Worm (Caenorhabditis elegans) whole organism, L4/young adult: Measurements from ENCODE around the gene F31D5.1.

Experiments used
- W03F9.2 ChIP-seq: fragments of 150-350 bp; optimal IDR thresholded peaks from 2 replicates; lab custom pipeline; 2014; ENCODE audit warnings: missing biosample characterization, missing genetic modification characterization
- dao-5 ChIP-seq: sonication (generic microtip); optimal IDR thresholded peaks from 2 replicates; lab custom pipeline; 2016; ENCODE audit warnings: missing genotype, missing genetic modification characterization, moderate library complexity, missing compliant biosample characterization
- him-1 ChIP-seq: sonication (generic microtip); optimal IDR thresholded peaks from 2 replicates; lab custom pipeline; 2016; ENCODE audit warnings: missing genotype, missing genetic modification reagents, missing genetic modification characterization, missing compliant biosample characterization

The F31D5.1 gene

DNA sequence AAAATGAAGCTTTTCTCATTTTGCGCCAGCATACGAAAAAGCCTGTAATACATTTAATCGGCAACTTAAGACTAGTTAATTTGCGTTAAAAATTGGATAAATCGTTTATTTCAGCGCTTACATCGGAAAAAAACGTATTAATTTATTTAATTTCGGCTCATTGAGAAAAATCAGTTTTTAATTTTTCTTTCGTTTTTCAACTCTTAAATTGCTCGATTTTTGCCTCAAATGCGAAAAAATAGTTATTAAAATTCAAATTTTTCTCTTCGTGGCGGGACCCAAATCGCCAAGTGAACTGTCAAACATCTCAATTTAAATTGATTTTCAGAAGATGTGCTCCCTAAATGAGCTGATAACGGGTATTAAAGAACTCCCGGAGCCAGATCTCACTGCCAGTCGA is 3.8 kb downstream of the F31D5.1 start, which contains the start of gene C16A11.5:
C16A11.5 (plus strand) TSS at position 323 of the 400 bp plus-strand sequence.
- TF ChIP-seq him-1 (tag; lab: Kevin White, UChicago) (no peak), W03F9.2 (tag; lab: Kevin White, UChicago) (no peak), dao-5 (no peak)

DNA sequence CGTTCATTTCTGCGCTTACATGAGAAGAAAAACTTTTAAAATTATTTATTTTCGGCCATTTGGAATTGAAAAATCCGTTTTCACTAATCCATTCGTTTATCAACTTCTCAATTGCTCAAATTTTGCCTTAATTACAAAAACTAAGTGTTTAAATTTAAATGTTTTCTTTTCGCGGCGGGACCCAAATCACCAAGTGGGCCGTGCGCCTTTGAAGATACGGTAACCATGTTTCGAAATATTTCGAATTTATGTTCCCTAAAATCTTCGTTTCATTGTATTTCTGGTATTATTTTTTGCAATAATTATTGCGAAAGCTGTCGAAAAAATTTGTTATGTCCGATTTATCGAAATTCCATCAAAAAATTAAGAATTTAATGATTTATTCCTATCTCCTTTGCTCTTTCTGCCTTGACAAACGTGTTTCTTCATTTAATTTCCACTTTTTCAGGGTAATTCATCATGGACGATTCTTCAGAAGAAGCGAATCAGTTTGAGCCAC is 7.5 kb downstream of the F31D5.1 start, which contains the start of gene C16A11.4:
C16A11.4 (plus strand) TSS at position 449 of the 499 bp plus-strand sequence.
- TF ChIP-seq him-1 (tag; lab: Kevin White, UChicago) (no peak), W03F9.2 (tag; lab: Kevin White, UChicago) (no peak), dao-5 (no peak)

DNA sequence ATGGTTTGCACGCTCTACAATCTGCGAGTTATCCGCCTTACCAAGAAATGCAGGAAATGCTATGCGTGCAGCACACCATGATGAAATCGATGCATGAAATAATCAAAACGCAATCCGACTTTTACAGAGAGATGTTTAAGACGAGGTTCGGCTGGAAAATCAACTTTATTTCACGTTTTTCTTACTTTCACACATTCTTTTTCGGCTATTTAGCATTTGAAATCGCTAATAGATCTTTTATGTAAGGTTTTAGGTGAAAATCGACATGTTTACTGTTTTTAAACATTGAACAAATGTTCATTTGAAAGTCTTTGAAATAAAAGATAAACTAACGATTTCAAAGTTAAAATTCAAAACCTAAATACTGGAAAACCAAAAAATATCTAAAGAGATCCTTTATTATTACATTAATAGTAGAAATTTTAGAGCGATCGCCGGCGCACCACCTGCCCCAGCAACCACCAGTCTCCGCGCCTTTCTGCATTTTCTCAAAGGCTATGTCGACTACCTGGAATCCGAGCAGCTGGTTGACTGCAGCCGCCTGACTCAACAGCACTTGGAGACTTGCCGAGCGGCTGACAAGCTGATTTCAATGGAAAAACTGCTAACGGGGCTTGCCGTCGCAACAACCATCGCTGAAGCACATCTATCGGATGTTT is 9.1 kb downstream of the F31D5.1 start:
- no peak for TF ChIP-seq him-1 (tag; lab: Kevin White, UChicago)
- TF ChIP-seq W03F9.2 (tag; lab: Kevin White, UChicago) = no peak
- TF ChIP-seq dao-5 = no peak

DNA sequence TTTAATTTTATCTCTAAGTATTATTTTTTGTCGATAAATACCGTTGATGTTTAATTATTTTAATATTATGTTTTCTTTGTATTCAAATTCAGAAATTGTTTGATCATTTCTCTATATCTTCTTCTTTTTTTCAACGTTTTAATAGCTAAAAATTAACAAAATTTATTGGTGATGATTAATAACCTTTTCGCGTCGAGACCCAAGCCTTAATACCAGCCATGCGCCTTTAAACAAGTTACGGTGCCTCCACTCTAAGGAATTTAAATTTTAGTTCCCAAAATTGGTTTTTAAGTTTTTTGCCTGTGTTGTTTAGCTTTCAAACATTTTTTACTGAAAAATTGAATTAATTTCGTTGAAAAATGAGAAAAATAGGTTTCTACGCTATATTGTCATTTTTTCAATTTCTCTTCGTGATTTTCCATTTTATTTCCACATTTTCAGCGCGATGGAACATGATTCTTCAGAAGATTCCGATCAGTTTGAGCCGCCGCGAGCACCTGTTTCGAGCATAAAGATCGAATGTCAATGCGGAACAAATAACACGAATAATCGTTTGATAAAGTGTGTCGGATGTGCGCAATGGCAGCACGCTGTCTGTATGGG is 10.0 kb downstream of the F31D5.1 start, which contains the start of gene C16A11.3:
C16A11.3 (plus strand) TSS at position 440 of the 603 bp plus-strand sequence.
- no peak for TF ChIP-seq him-1 (tag; lab: Kevin White, UChicago)

DNA sequence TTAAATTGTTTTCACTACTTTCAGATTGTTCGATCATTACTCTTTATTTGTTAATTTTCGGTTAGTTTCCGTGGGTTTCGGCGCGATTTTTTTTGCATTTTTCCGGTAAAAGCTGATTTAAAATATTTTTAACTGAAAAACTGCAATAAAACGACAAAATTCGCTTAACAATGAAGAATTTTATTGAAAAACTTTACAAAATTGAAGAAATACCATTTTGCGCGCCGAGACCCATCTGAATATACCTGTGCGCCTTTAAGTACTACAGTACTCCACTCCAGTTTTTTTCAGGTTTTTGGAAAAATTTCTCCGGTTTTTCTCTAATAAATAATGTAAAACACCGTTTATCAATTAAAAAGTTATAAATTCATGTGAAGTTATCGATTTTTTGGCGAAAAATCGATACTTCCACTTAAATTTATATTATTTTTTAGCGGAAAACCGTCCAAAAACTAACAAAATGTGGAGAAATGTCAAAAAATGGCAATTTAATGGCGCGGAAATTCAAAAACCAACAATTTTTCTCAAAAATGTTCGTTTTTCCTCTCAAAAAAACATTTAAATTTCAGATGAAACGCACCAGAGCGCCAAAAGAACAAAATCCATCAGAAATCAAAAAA is 11.8 kb downstream of the F31D5.1 start, which contains the start of gene C16A11.10:
C16A11.10 (plus strand) TSS at position 570 of the 620 bp plus-strand sequence.
- TF ChIP-seq him-1 (tag; lab: Kevin White, UChicago) (no peak), W03F9.2 (tag; lab: Kevin White, UChicago) (no peak), dao-5 (no peak)

DNA sequence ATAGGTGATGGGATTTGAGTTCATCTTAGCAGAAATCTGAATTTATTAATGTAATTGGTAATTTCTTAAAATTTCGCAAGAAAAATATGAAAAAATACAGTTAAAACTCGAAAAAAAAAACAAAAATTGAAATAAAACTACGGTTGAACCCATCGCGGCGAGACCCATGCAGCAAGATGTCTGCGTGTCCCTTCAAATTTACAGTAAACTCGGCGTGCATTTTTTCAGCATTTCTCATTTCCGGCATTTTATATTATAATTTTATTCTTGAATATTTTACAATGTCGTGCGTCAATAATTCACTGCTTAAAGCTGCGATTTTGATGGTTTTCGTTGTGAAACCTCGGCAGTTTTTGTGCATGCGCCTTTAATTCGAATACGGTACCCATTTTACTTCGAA is 16.8 kb downstream of the F31D5.1 start, which contains the start of gene fbxc-43:
fbxc-43 (minus strand) TSS at position 38 of the 400 bp plus-strand sequence.
- TF ChIP-seq W03F9.2 (tag; lab: Kevin White, UChicago) (no peak), dao-5 (no peak), him-1 (tag; lab: Kevin White, UChicago) (no peak)

DNA sequence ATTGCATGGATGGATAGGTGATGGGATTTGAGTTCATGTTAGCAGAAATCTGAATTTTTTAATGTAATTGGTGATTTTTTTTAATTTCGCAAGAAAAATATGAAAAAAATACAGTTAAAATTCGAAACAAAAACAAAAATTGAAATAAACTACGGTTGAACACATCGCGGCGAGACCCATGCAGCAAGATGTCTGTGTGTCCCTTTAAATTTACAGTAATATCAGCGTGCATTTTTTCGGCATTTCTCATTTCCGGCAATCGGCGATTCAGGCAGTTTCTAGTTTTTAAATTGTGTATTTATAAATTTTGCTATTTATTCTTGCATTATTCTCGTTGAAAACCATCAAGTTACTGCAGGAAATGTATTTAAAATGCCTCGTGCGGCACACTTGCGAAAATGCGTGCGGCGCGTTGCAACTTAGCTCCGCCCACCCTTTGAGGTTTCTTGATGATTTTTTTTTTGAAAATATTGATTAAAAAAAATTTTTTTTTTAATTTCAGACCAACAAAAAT is 18.6 kb downstream of the F31D5.1 start, which contains the start of the genes fbxc-44 and C16A11.2:
fbxc-44 (minus strand) TSS at position 51 of the 514 bp plus-strand sequence.
C16A11.2 (plus strand) TSS at position 503 of the 514 bp plus-strand sequence.
- TF ChIP-seq W03F9.2 (tag; lab: Kevin White, UChicago) (peak; percentile 36), him-1 (tag; lab: Kevin White, UChicago) (no peak)

DNA sequence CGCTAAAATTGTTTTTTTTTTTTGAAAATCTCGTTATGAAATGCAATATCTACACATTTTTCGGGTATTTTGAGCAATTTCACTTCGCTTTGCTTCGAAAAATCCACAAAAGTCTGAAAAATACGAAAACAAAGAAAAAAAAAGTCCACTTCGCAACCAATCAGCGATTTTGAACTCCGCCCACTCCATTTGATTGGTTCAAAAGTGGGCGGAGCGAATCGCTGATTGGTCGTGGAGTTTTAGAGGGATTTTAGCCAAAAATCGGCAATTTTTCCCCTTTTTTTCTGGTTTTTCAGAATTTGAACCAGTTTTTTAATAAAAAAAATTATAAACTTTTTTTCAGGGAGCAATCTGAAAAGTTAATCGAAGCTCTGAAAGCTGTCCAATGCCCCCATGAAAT is 19.8 kb downstream of the F31D5.1 start:
- TF ChIP-seq dao-5 (no peak), W03F9.2 (tag; lab: Kevin White, UChicago) (no peak), him-1 (tag; lab: Kevin White, UChicago) (no peak)

DNA sequence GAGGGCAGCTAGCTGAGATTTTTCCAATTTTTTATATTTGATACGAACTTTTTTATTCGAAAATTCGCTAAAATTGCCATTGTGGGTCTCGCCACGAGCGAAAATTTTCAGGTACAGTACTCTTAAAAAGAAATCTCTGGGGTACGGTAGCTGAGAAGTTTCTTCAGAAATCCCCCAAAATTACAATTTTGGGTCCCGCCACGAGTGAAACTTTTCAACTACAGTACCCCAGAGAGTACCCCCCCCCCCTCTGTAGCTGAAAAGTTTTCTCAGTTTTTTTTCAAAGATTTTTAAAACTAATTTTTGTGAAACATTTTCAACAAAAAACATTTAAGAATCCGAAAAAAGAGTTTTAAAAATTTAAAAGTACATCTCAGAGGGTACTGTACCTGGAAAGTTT is 25.8 kb downstream of the F31D5.1 start:
- TF ChIP-seq W03F9.2 (tag; lab: Kevin White, UChicago) (no peak), him-1 (tag; lab: Kevin White, UChicago) (no peak), dao-5 (no peak)

DNA sequence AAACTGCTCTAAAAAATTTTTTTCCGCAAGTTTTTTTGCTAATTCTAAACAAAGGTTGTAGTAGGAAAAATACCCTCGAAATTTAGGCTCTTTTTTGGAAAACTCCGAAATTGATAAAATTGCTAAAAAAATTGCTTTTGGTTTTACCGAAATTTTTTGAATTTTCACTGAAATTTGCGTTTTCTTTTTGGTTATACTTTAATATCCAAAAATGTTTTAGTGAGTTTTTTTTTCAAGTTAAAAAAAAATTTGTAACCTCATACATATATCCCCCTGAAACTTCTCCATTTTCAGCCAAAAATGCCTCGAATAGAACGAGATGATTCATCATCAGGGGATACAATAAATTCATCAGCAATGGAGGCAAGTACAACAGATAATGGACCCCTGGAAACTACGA is 27.7 kb downstream of the F31D5.1 start, which contains the start of gene gpa-11:
gpa-11 (plus strand) TSS at position 301 of the 400 bp plus-strand sequence.
- TF ChIP-seq W03F9.2 (tag; lab: Kevin White, UChicago) (no peak), him-1 (tag; lab: Kevin White, UChicago) (no peak), dao-5 (no peak)

DNA sequence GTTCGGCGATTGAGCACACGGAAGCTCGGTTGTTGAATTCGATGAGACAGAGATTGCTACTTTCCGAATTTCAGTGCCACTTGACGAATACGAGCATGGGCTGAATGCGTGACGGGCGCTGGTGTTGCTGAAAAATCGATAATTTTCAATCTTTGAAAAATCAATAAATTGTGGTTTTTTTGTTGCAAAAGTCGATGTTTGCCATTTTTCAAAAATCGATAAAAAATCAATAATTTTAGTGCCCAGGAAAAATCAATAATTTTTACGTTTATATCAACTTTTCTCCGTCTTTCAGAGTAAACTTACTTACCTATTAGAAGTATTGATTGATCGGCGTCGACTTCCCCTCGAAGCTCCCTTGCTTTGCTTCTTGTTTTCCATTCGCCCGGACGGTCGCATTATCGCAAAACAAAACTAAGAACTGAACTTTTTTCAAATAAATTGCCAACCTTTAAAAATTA is 37.4 kb downstream of the F31D5.1 start, which contains the start of gene C16A11.7:
C16A11.7 (minus strand) TSS at position 411 of the 461 bp plus-strand sequence.
- no peak for TF ChIP-seq dao-5
- no peak for TF ChIP-seq W03F9.2 (tag; lab: Kevin White, UChicago)
- no peak for TF ChIP-seq him-1 (tag; lab: Kevin White, UChicago)

DNA sequence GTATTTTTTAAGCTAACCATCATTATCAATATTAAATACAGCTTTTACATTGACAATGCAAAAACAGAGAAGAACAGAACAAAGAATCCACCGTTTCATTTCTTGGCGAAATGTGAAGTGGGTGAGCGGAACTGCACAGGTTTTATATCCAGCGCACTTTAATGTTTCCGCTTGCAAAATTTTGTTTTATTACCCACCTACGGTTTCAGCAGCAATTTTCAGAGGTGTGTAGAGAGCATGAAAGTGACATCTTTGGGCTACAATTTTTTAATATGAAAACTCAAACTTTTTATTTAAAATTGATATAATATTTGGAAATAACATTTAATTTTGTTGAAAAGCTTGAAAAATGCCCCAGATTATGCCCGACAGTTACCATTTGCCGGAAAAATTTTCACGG is 39.5 kb downstream of the F31D5.1 start, which contains the start of gene clec-135:
clec-135 (minus strand) TSS at position 101 of the 400 bp plus-strand sequence.
- TF ChIP-seq him-1 (tag; lab: Kevin White, UChicago) (no peak), dao-5 (no peak), W03F9.2 (tag; lab: Kevin White, UChicago) (no peak)

DNA sequence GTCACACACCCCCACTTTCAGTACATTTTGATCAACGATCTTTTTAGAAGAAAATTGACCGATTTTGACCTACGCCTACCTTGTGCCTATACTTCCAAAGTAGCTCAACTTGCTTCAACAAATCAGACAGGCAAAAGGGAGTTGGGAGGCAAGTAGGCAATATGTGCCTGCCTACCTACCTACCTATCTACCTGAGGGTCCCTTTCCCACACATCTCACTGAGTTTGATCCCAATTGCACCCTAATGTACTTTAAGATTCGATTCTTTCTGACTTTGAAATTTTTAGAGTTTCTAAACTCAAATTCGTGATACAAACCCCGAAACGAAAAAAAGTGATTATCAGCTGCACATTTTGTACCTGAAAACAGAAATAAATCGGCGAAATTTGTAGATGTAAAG is 48.5 kb downstream of the F31D5.1 start:
- no peak for TF ChIP-seq W03F9.2 (tag; lab: Kevin White, UChicago)
- TF ChIP-seq him-1 (tag; lab: Kevin White, UChicago) = no peak
- TF ChIP-seq dao-5 = no peak
